Fruit fly (Drosophila melanogaster) whole organism, wandering third instar larva: ENCODE measurements around the gene Kmn1.

Experiments
- CG32264 ChIP-seq: fragments of 200-800 bp; sonication (Bioruptor generic); optimal IDR thresholded peaks from 2 replicates; lab custom pipeline; 2016; ENCODE audit warnings: missing biosample characterization, missing genetic modification characterization
- Dfd ChIP-seq: fragments of >200 bp; optimal IDR thresholded peaks from 2 replicates; lab custom pipeline; 2017; ENCODE audit warnings: missing biosample characterization, missing genetic modification characterization
- GATAd ChIP-seq: sonication (Bioruptor generic); optimal IDR thresholded peaks from 2 replicates; lab custom pipeline; 2016; ENCODE audit warnings: missing biosample characterization, missing genetic modification characterization
- HLH106 ChIP-seq: fragments of 200-800 bp; optimal IDR thresholded peaks from 3 replicates; lab custom pipeline; 2019; ENCODE audit warnings: missing biosample characterization, mild to moderate bottlenecking, missing genetic modification characterization, moderate library complexity
- brk ChIP-seq: fragments of 200-800 bp; sonication (Bioruptor generic); optimal IDR thresholded peaks from 2 replicates; lab custom pipeline; 2016; ENCODE audit warnings: missing biosample characterization, mild to moderate bottlenecking, missing genetic modification characterization
- lola ChIP-seq: fragments of >200 bp; optimal IDR thresholded peaks from 2 replicates; lab custom pipeline; 2017; ENCODE audit warnings: missing biosample characterization, missing genetic modification characterization
- pan ChIP-seq: fragments of >200 bp; optimal IDR thresholded peaks from 2 replicates; lab custom pipeline; 2017
- psq ChIP-seq: fragments of 200-800 bp; sonication (Bioruptor generic); optimal IDR thresholded peaks from 3 replicates; lab custom pipeline; 2017; ENCODE audit warnings: missing biosample characterization, mild to moderate bottlenecking, missing genetic modification characterization, moderate library complexity
- usp ChIP-seq: fragments of >200 bp; optimal IDR thresholded peaks from 2 replicates; lab custom pipeline; 2017; ENCODE audit warnings: missing biosample characterization, missing genetic modification characterization

dm6 chrX:11620527-11620926 is 48.3 kb upstream of the Kmn1 start:
- TF ChIP-seq usp (GFP tag; lab: Kevin White, UChicago) (no peak), lola (GFP tag; lab: Kevin White, UChicago) (no peak), GATAd (GFP tag; lab: Kevin White, UChicago) (no peak), psq (GFP tag; lab: Kevin White, UChicago) (no peak), Dfd (no peak), CG32264 (GFP tag; lab: Kevin White, UChicago) (no peak), pan (lab: Kevin White, UChicago) (no peak), HLH106 (tag; lab: Kevin White, UChicago) (no peak), brk (GFP tag; lab: Kevin White, UChicago) (no peak)
